Fruit fly (Drosophila melanogaster): Measurements from ENCODE around the gene e.

DNA sequence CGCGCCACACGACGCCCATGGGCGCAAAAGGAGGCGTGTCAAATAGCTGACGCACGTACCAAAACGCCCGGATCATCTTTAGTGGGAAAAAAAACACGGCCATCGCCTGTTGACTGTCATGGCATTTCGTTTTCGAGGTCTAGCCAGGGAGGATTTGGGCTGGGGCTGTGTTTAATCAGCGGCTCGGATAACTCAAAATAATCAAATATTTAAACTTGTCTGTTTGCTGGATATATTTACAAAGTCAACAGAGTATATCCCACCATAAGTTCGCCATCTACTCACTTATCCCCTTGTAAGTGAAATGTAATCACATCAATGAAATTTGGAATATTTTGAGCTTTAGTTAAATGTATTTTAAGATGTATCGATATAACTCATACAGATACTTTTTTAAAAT, 23.8 kb upstream of the e start:
- TF ChIP-seq psq (GFP tag; optimal IDR thresholded peaks at IDR 0.05) (no peak), Hr83 (GFP tag; optimal IDR thresholded peaks at IDR 0.05; ENCODE audit: poor library complexity, severe bottlenecking) (peak; percentile 86), h (GFP tag; optimal IDR thresholded peaks at IDR 0.05) (peak; percentile 76), Myc (optimal IDR thresholded peaks at IDR 0.05) (no peak)

All from whole organism, wandering third instar larva.